Worm (Caenorhabditis elegans) whole organism, L4/young adult: Measurements from ENCODE around the gene srbc-23.

ENCODE experiments used
- W03F9.2 ChIP-seq: fragments of 150-350 bp; optimal IDR thresholded peaks from 2 replicates; lab custom pipeline; 2014; ENCODE audit warnings: missing biosample characterization, missing genetic modification characterization
- dao-5 ChIP-seq: sonication (generic microtip); optimal IDR thresholded peaks from 2 replicates; lab custom pipeline; 2016; ENCODE audit warnings: missing genotype, missing genetic modification characterization, moderate library complexity, missing compliant biosample characterization
- him-1 ChIP-seq: sonication (generic microtip); optimal IDR thresholded peaks from 2 replicates; lab custom pipeline; 2016; ENCODE audit warnings: missing genotype, missing genetic modification reagents, missing genetic modification characterization, missing compliant biosample characterization

DNA sequence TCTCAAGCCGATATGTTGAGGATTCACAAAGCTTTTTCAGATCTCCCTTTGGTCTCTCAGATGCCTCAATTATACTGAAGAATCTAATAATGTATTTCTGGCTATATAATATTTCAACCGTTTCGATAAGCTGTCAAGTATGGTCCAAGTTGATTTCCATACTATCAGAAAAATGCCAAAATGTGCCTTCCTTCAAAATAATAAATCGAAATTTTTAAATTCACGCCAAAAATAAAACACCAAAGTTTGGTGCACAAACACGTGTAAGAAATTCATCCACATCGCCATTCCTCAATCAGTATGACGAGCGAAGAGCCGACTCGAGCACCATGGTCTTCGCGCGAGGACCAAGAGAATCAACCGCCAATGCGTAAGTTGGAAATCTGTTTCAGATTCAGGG is 33.8 kb upstream of the srbc-23 start, which contains the start of gene F22F7.11:
- no peak for TF ChIP-seq him-1 (tag; lab: Kevin White, UChicago)
- no peak for TF ChIP-seq dao-5 (tag; lab: Kevin White, UChicago)
- no peak for TF ChIP-seq W03F9.2 (tag; lab: Kevin White, UChicago)
